Fruit fly (Drosophila melanogaster) whole organism, pupa: ENCODE results near the gene tgo.

Source experiments
- CG10348 ChIP-seq: fragments of 200-800 bp; sonication (Bioruptor generic); IDR thresholded peaks from 2 replicates; pipeline ENCODE4 v1.3.6; 2022; ENCODE audit warnings: missing biosample characterization, missing genetic modification characterization
- CG14655 ChIP-seq: fragments of 200-800 bp; sonication (Bioruptor generic); optimal IDR thresholded peaks from 3 replicates; lab custom pipeline; 2017; ENCODE audit warnings: mild to moderate bottlenecking, missing biosample characterization, missing genetic modification reagents, missing genetic modification characterization
- CG17806 ChIP-seq: fragments of 200-800 bp; sonication (Bioruptor generic); optimal IDR thresholded peaks from 2 replicates; lab custom pipeline; 2018; ENCODE audit warnings: missing biosample characterization, mild to moderate bottlenecking, missing genetic modification characterization, moderate library complexity
- CG32121 ChIP-seq: fragments of 200-800 bp; sonication (Bioruptor generic); IDR thresholded peaks from 2 replicates; pipeline ENCODE4 v1.3.6; 2022; ENCODE audit warnings: missing biosample characterization, missing genetic modification characterization
- CG9948 ChIP-seq: fragments of 200-800 bp; sonication (Bioruptor generic); optimal IDR thresholded peaks from 2 replicates; lab custom pipeline; 2018; ENCODE audit warnings: missing biosample characterization, mild to moderate bottlenecking, missing genetic modification characterization, moderate library complexity
- EcR ChIP-seq: fragments of 200-800 bp; sonication (Bioruptor generic); optimal IDR thresholded peaks from 3 replicates; lab custom pipeline; 2019; ENCODE audit warnings: missing biosample characterization, missing genetic modification characterization, mild to moderate bottlenecking, moderate library complexity, missing genetic modification reagents
- gl ChIP-seq: fragments of 200-800 bp; sonication (Bioruptor generic); optimal IDR thresholded peaks from 2 replicates; lab custom pipeline; 2018; ENCODE audit warnings: missing biosample characterization, mild to moderate bottlenecking, missing genetic modification characterization

dm6 chr3R:8984141-8984540 is 35.7 kb downstream of the tgo start, which contains the start of gene RagA-B:
- TF ChIP-seq CG9948 (tag; lab: Kevin White, UChicago): no peak
- TF ChIP-seq CG10348: no peak
- TF ChIP-seq CG17806: no peak
- TF ChIP-seq CG32121 (GFP tag; lab: Robert Waterston, UW): no peak
- no peak for TF ChIP-seq gl
- TF ChIP-seq EcR (GFP tag; lab: Kevin White, UChicago): no peak
- no peak for TF ChIP-seq CG14655 (GFP tag; lab: Kevin White, UChicago)
